Worm (Caenorhabditis elegans): ENCODE measurements around the gene srg-9.

ce11 chrIII:6303787-6304186, 47.2 kb upstream of the srg-9 start:
- TF ChIP-seq R02D3.7 (tag; optimal IDR thresholded peaks at IDR 0.05) (no peak), nhr-237 (tag; optimal IDR thresholded peaks at IDR 0.05) (no peak), unc-39 (tag; optimal IDR thresholded peaks at IDR 0.05) (no peak), ceh-16 (tag; optimal IDR thresholded peaks at IDR 0.05) (no peak), lin-39 (tag; optimal IDR thresholded peaks at IDR 0.05) (no peak), ztf-11 (tag; optimal IDR thresholded peaks at IDR 0.05) (no peak), ztf-4 (tag; optimal IDR thresholded peaks at IDR 0.05) (no peak), mdl-1 (tag; optimal IDR thresholded peaks at IDR 0.05) (no peak), ZK546.5 (tag; optimal IDR thresholded peaks at IDR 0.05) (no peak)

Data from whole organism, L2 larva.